Fruit fly (Drosophila melanogaster) S2 (cell line): ENCODE data around the gene VhaM9.7-b.
A peak's percentile ranks its signal among the peaks of the same experiment; 100 is the strongest.

ENCODE experiments used
- CG8478 ChIP-seq: fragments of >200 bp; optimal IDR thresholded peaks from 2 replicates; lab custom pipeline; 2018
- CTCF ChIP-seq, 2 experiments: fragments of >200 bp; optimal IDR thresholded peaks; 2 replicates each; lab custom pipeline; 2018

The VhaM9.7-b gene

dm6 chr3L:21539245-21540196 lies at the start of gene VhaM9.7-b, which contains the start of gene COX8:
Gene VhaM9.7-b (plus strand): TSS chr3L:21539862.
Gene COX8 (minus strand): TSS chr3L:21539447.
- TF ChIP-seq CG8478 (lab: Kevin White, UChicago) (no peak), CTCF (optimal IDR thresholded peaks at IDR 0.05; lab: Kevin White, UChicago) (peak; percentile 13 to 14)

- TF ChIP-seq CTCF (optimal IDR thresholded peaks at IDR 0.05; lab: Kevin White, UChicago), result no peak
- no peak for TF ChIP-seq CG8478 (lab: Kevin White, UChicago)
These were observed 49.2 kb upstream of the VhaM9.7-b start, which contains the start of gene Neu2 for dm6 chr3L:21490486-21490885. Gene Neu2 (minus strand): TSS chr3L:21490586.

dm6 chr3L:21492723-21493316 lies 46.8 kb upstream of the VhaM9.7-b start, which contains the start of the genes CG7202 and CG7519:
Gene CG7202 (minus strand): TSS chr3L:21492773.
Gene CG7519 (plus strand): TSS chr3L:21493083.
- no peak for TF ChIP-seq CTCF (optimal IDR thresholded peaks at IDR 0.05; lab: Kevin White, UChicago)

dm6 chr3L:21496502-21496864 lies 43.2 kb upstream of the VhaM9.7-b start:
- TF ChIP-seq CTCF (optimal IDR thresholded peaks at IDR 0.05; lab: Kevin White, UChicago), result no peak
- TF ChIP-seq CG8478 (lab: Kevin White, UChicago), result no peak

- TF ChIP-seq CG8478 (lab: Kevin White, UChicago), result no peak
- TF ChIP-seq CTCF (optimal IDR thresholded peaks at IDR 0.05; lab: Kevin White, UChicago), result no peak
These were observed 42.6 kb upstream of the VhaM9.7-b start, which contains the start of gene Hr78 for dm6 chr3L:21496865-21497634. Gene Hr78 (minus strand): TSS chr3L:21497494.

- no peak for TF ChIP-seq CTCF (optimal IDR thresholded peaks at IDR 0.05; lab: Kevin White, UChicago)
- no peak for TF ChIP-seq CG8478 (lab: Kevin White, UChicago)
These were observed 38.5 kb upstream of the VhaM9.7-b start, which contains the start of gene Est-Q for dm6 chr3L:21501172-21501571. Gene Est-Q (plus strand): TSS chr3L:21501421.

- TF ChIP-seq CTCF (optimal IDR thresholded peaks at IDR 0.05; lab: Kevin White, UChicago) (no peak), CG8478 (lab: Kevin White, UChicago) (no peak)
These were observed 37.7 kb upstream of the VhaM9.7-b start for dm6 chr3L:21501928-21502327.

dm6 chr3L:21507354-21507928 lies 32.2 kb upstream of the VhaM9.7-b start, which contains the start of the genes Glg1 and M6:
Gene Glg1 (minus strand): TSS chr3L:21507538.
Gene M6 (plus strand): TSS chr3L:21507852.
- TF ChIP-seq CG8478 (lab: Kevin White, UChicago), result no peak
- TF ChIP-seq CTCF (optimal IDR thresholded peaks at IDR 0.05; lab: Kevin White, UChicago), result peak; percentile 27 to 47

- TF ChIP-seq CTCF (optimal IDR thresholded peaks at IDR 0.05; lab: Kevin White, UChicago) (no peak), CG8478 (lab: Kevin White, UChicago) (no peak)
These were observed 31.7 kb upstream of the VhaM9.7-b start for dm6 chr3L:21507955-21508354.

- no peak for TF ChIP-seq CTCF (optimal IDR thresholded peaks at IDR 0.05; lab: Kevin White, UChicago)
- no peak for TF ChIP-seq CG8478 (lab: Kevin White, UChicago)
These were observed 31.0 kb upstream of the VhaM9.7-b start for dm6 chr3L:21508621-21509020.

dm6 chr3L:21509488-21510122 lies 30.1 kb upstream of the VhaM9.7-b start:
- no peak for TF ChIP-seq CG8478 (lab: Kevin White, UChicago)
- TF ChIP-seq CTCF (optimal IDR thresholded peaks at IDR 0.05; lab: Kevin White, UChicago), result no peak

dm6 chr3L:21515823-21516715 lies 23.6 kb upstream of the VhaM9.7-b start, which contains the start of the genes SAK and Cdk12:
Gene SAK (minus strand): TSS chr3L:21515887.
Gene Cdk12 (plus strand): TSS chr3L:21516306.
- TF ChIP-seq CTCF (optimal IDR thresholded peaks at IDR 0.05; lab: Kevin White, UChicago) (no peak), CG8478 (lab: Kevin White, UChicago) (no peak)
